Fruit fly (Drosophila melanogaster): ENCODE data around the gene CG2100.

CG2100 gene

dm6 chr3R:5685269-5686048, 50.7 kb downstream of the CG2100 start, which contains the start of the genes Rab23 and plx (continued):
- TF ChIP-seq Xbp1 (GFP tag; optimal IDR thresholded peaks at IDR 0.05) (peak; percentile 36), nom (GFP tag; optimal IDR thresholded peaks at IDR 0.05) (no peak), CTCF (GFP tag; optimal IDR thresholded peaks at IDR 0.05) (peak; percentile 8), dm (GFP tag; optimal IDR thresholded peaks at IDR 0.05) (no peak), CG1603 (tag; optimal IDR thresholded peaks at IDR 0.05) (peak; percentile 67), vvl (GFP tag; IDR thresholded peaks at IDR 0.05) (peak; percentile 11; the same call in 1 of the 2 replicates), CG10431 (GFP tag; optimal IDR thresholded peaks at IDR 0.05) (peak; percentile 23), wdn (GFP tag; IDR thresholded peaks at IDR 0.05) (no peak), CG1602 (GFP tag; optimal IDR thresholded peaks at IDR 0.05) (no peak), CG13624 (GFP tag; optimal IDR thresholded peaks at IDR 0.05) (peak; percentile 11), Side (GFP tag; optimal IDR thresholded peaks at IDR 0.05) (no peak), ftz-f1 (GFP tag; optimal IDR thresholded peaks at IDR 0.05) (no peak), CG18011 (GFP tag; optimal IDR thresholded peaks at IDR 0.05) (no peak), CG7357 (GFP tag; IDR thresholded peaks at IDR 0.05) (peak; percentile 71), ab (GFP tag; optimal IDR thresholded peaks at IDR 0.05) (peak; percentile 31), CG2199 (GFP tag; IDR thresholded peaks at IDR 0.05) (no peak), Hr78 (GFP tag; optimal IDR thresholded peaks at IDR 0.05) (no peak), sna (GFP tag; IDR thresholded peaks at IDR 0.05; ENCODE audit: partially characterized antibody) (no peak), en (GFP tag; optimal IDR thresholded peaks at IDR 0.05) (no peak), Abd-B (GFP tag; optimal IDR thresholded peaks at IDR 0.05) (peak; percentile 27), p53 (GFP tag; optimal IDR thresholded peaks at IDR 0.05) (no peak), CG7786 (GFP tag; optimal IDR thresholded peaks at IDR 0.05) (peak; percentile 1), Elba2 (GFP tag; optimal IDR thresholded peaks at IDR 0.05) (peak; percentile 39), CG1233 (GFP tag; optimal IDR thresholded peaks at IDR 0.05) (peak; percentile 18), Gsc (GFP tag; IDR thresholded peaks at IDR 0.05) (no peak), Dek (tag; optimal IDR thresholded peaks at IDR 0.05) (no peak), Hey (tag; optimal IDR thresholded peaks at IDR 0.05) (no peak), gt (GFP tag; IDR thresholded peaks at IDR 0.05) (no peak), Max (GFP tag; optimal IDR thresholded peaks at IDR 0.05) (peak; percentile 36), Mad (GFP tag; optimal IDR thresholded peaks at IDR 0.05) (no peak), CG33213 (GFP tag; optimal IDR thresholded peaks at IDR 0.05) (peak; percentile 47), CG4707 (GFP tag; optimal IDR thresholded peaks at IDR 0.05) (peak; percentile 18), CG9932 (GFP tag; IDR thresholded peaks at IDR 0.05) (peak; percentile 34), HLH54F (GFP tag; optimal IDR thresholded peaks at IDR 0.05) (peak; percentile 35), CG3838 (GFP tag; optimal IDR thresholded peaks at IDR 0.05) (no peak), CG12744 (GFP tag; optimal IDR thresholded peaks at IDR 0.05) (no peak), CG16863 (GFP tag; optimal IDR thresholded peaks at IDR 0.05) (no peak), Scr (GFP tag; IDR thresholded peaks at IDR 0.05; ENCODE audit: partially characterized antibody) (0 out of 2 replicates have a peak, but pooled peaks have one; percentile 22), CG8359 (GFP tag; optimal IDR thresholded peaks at IDR 0.05; ENCODE audit: borderline replicate concordance) (no peak), dysf (GFP tag; IDR thresholded peaks at IDR 0.05) (no peak), CG2889 (GFP tag; IDR thresholded peaks at IDR 0.05) (no peak), E2f1 (GFP tag; IDR thresholded peaks at IDR 0.05) (peak; percentile 27; the same call in 1 of the 2 replicates), kah (GFP tag; optimal IDR thresholded peaks at IDR 0.05) (peak; percentile 54), CG15601 (tag; optimal IDR thresholded peaks at IDR 0.05) (peak; percentile 48), CG32772 (GFP tag; IDR thresholded peaks at IDR 0.05) (no peak), CG30431 (GFP tag; optimal IDR thresholded peaks at IDR 0.05) (peak; percentile 11), NfI (GFP tag; optimal IDR thresholded peaks at IDR 0.05) (peak; percentile 28), Doc3 (GFP tag; IDR thresholded peaks at IDR 0.05; ENCODE audit: partially characterized antibody) (0 out of 3 replicates have a peak, but pooled peaks have one; percentile 7), fd96Cb (tag; optimal IDR thresholded peaks at IDR 0.05) (no peak), CG17361 (GFP tag; IDR thresholded peaks at IDR 0.05) (peak; percentile 32; the same call in 1 of the 3 replicates)

Measured in whole organism, embryonic.